Worm (Caenorhabditis elegans) whole organism, early embryonic: ENCODE results near the gene str-231.

ENCODE experiments used
- B0310.2 ChIP-seq: sonication (generic microtip); optimal IDR thresholded peaks from 2 replicates; lab custom pipeline; 2016; ENCODE audit warnings: mild to moderate bottlenecking, missing genetic modification characterization, missing compliant biosample characterization
- F13C5.2 ChIP-seq: sonication (generic microtip); optimal IDR thresholded peaks from 2 replicates; lab custom pipeline; 2017; ENCODE audit warnings: mild to moderate bottlenecking, missing genetic modification characterization, inconsistent platforms, missing compliant biosample characterization
- aly-1 ChIP-seq: sonication (generic microtip); optimal IDR thresholded peaks from 2 replicates; lab custom pipeline; 2016; ENCODE audit warnings: missing genetic modification characterization, missing compliant biosample characterization
- ama-1 ChIP-seq: fragments of 150-350 bp; optimal IDR thresholded peaks from 2 replicates; lab custom pipeline; 2014
- ceh-13 ChIP-seq: fragments of 200-800 bp; sonication (Bioruptor generic); optimal IDR thresholded peaks from 2 replicates; lab custom pipeline; 2018; ENCODE audit warnings: mild to moderate bottlenecking, missing genetic modification characterization, missing compliant biosample characterization
- ceh-36 ChIP-seq: sonication (generic microtip); optimal IDR thresholded peaks from 2 replicates; lab custom pipeline; 2016; ENCODE audit warnings: missing genetic modification characterization, inconsistent platforms, missing compliant biosample characterization
- ets-7 ChIP-seq: sonication (generic microtip); optimal IDR thresholded peaks from 2 replicates; lab custom pipeline; 2016; ENCODE audit warnings: missing genotype, missing genetic modification characterization, missing compliant biosample characterization
- flt-1 ChIP-seq: fragments of 200-800 bp; sonication (Bioruptor generic); IDR thresholded peaks from 2 replicates; pipeline ENCODE4 v1.3.6; 2022; ENCODE audit warnings: missing genetic modification characterization, missing compliant biosample characterization
- hmbx-1 ChIP-seq: sonication (generic microtip); optimal IDR thresholded peaks from 2 replicates; lab custom pipeline; 2016; ENCODE audit warnings: mild to moderate bottlenecking, missing genetic modification characterization, missing compliant biosample characterization
- hmg-4 ChIP-seq: fragments of 200-800 bp; sonication (Bioruptor generic); optimal IDR thresholded peaks from 2 replicates; lab custom pipeline; 2018; ENCODE audit warnings: mild to moderate bottlenecking, missing genetic modification characterization, missing compliant biosample characterization
- hnd-1 ChIP-seq: sonication (generic microtip); optimal IDR thresholded peaks from 2 replicates; lab custom pipeline; 2016; ENCODE audit warnings: missing genetic modification characterization, missing compliant biosample characterization
- pes-1 ChIP-seq: fragments of 200-800 bp; sonication (Bioruptor generic); IDR thresholded peaks from 2 replicates; pipeline ENCODE4 v1.3.6; 2022; ENCODE audit warnings: missing genetic modification reagents, missing genetic modification characterization, missing compliant biosample characterization
- scrt-1 ChIP-seq: fragments of 200-800 bp; sonication (Bioruptor generic); IDR thresholded peaks from 2 replicates; pipeline ENCODE4 v1.3.6; 2022; ENCODE audit warnings: missing genetic modification characterization, missing compliant biosample characterization
- sea-1 ChIP-seq: fragments of 200-800 bp; sonication (Bioruptor generic); conservative IDR thresholded peaks from 2 replicates; pipeline ENCODE4 v1.3.6; 2022; ENCODE audit warnings: missing genetic modification characterization, missing compliant biosample characterization
- tbx-11 ChIP-seq: fragments of 200-800 bp; sonication (Bioruptor generic); IDR thresholded peaks from 2 replicates; pipeline ENCODE4 v1.3.6; 2022; ENCODE audit warnings: missing genetic modification characterization, missing compliant biosample characterization
- tbx-37 ChIP-seq: fragments of 200-800 bp; sonication (Bioruptor generic); conservative IDR thresholded peaks from 2 replicates; pipeline ENCODE4 v1.3.6; 2022; ENCODE audit warnings: missing genetic modification reagents, missing genetic modification characterization, missing compliant biosample characterization
- tra-4 ChIP-seq: sonication (generic microtip); optimal IDR thresholded peaks from 2 replicates; lab custom pipeline; 2017; ENCODE audit warnings: missing genetic modification characterization, missing compliant biosample characterization

The str-231 gene

ce11 chrV:16036166-16036565 lies 28.8 kb upstream of the str-231 start, which contains the start of gene T10C6.10:
Gene T10C6.10 (plus strand): TSS chrV:16036413.
- TF ChIP-seq ets-7 (tag; lab: Kevin White, UChicago) (no peak), hmbx-1 (tag; lab: Kevin White, UChicago) (no peak), tbx-37 (GFP tag; lab: Robert Waterston, UW) (no peak), B0310.2 (tag; lab: Kevin White, UChicago) (no peak), tra-4 (tag; lab: Kevin White, UChicago) (no peak), ceh-36 (no peak), aly-1 (tag; lab: Kevin White, UChicago) (no peak), flt-1 (GFP tag; lab: Robert Waterston, UW) (no peak), F13C5.2 (tag; lab: Kevin White, UChicago) (no peak), sea-1 (GFP tag; lab: Robert Waterston, UW) (no peak), ceh-13 (GFP tag; lab: Kevin White, UChicago) (no peak)

DNA sequence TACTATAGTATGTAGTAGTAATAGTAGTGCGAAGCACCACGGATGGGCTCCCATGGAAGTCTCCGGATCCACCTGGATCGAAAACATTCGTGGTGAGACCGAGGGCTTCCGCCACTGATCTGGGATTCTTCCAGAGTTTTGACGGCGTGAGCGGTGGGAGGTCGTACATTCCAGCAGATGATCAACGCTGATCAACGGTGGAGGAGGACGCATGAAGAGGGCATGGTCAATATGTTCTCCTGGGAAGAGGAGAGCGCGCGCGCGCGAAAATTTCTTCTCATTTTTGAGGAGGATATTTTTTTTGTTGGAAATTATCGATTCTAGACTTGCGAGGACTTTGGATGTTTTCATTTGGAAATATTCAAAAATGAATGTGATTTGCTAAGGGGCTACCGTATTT lies 26.1 kb upstream of the str-231 start:
- no peak for TF ChIP-seq hnd-1 (tag; lab: Kevin White, UChicago)
- no peak for TF ChIP-seq aly-1 (tag; lab: Kevin White, UChicago)
- no peak for TF ChIP-seq ets-7 (tag; lab: Kevin White, UChicago)
- no peak for TF ChIP-seq hmg-4
- no peak for TF ChIP-seq hmbx-1 (tag; lab: Kevin White, UChicago)
- TF ChIP-seq sea-1 (GFP tag; lab: Robert Waterston, UW) = no peak
- TF ChIP-seq F13C5.2 (tag; lab: Kevin White, UChicago) = no peak
- TF ChIP-seq ceh-13 (GFP tag; lab: Kevin White, UChicago) = no peak
- no peak for TF ChIP-seq flt-1 (GFP tag; lab: Robert Waterston, UW)
- TF ChIP-seq B0310.2 (tag; lab: Kevin White, UChicago) = no peak
- no peak for TF ChIP-seq tbx-11 (GFP tag; lab: Robert Waterston, UW)
- no peak for TF ChIP-seq ceh-36
- TF ChIP-seq scrt-1 = no peak
- TF ChIP-seq pes-1 (GFP tag; lab: Robert Waterston, UW) = no peak
- no peak for TF ChIP-seq tbx-37 (GFP tag; lab: Robert Waterston, UW)

ce11 chrV:16032761-16033160 lies 25.4 kb upstream of the str-231 start, which contains the start of gene T10C6.16:
Gene T10C6.16 (minus strand): TSS chrV:16033005.
- TF ChIP-seq pes-1 (GFP tag; lab: Robert Waterston, UW) (no peak), tbx-37 (GFP tag; lab: Robert Waterston, UW) (no peak), ceh-13 (GFP tag; lab: Kevin White, UChicago) (no peak), flt-1 (GFP tag; lab: Robert Waterston, UW) (no peak), hnd-1 (tag; lab: Kevin White, UChicago) (no peak), sea-1 (GFP tag; lab: Robert Waterston, UW) (no peak), B0310.2 (tag; lab: Kevin White, UChicago) (no peak), tra-4 (tag; lab: Kevin White, UChicago) (no peak), hmg-4 (no peak), ets-7 (tag; lab: Kevin White, UChicago) (no peak), ama-1 (lab: Kevin White, UChicago) (no peak)

- TF ChIP-seq F13C5.2 (tag; lab: Kevin White, UChicago) (no peak), tra-4 (tag; lab: Kevin White, UChicago) (no peak), hmbx-1 (tag; lab: Kevin White, UChicago) (no peak), tbx-37 (GFP tag; lab: Robert Waterston, UW) (no peak), tbx-11 (GFP tag; lab: Robert Waterston, UW) (no peak), flt-1 (GFP tag; lab: Robert Waterston, UW) (no peak), ceh-13 (GFP tag; lab: Kevin White, UChicago) (no peak), B0310.2 (tag; lab: Kevin White, UChicago) (no peak), pes-1 (GFP tag; lab: Robert Waterston, UW) (no peak), scrt-1 (no peak), aly-1 (tag; lab: Kevin White, UChicago) (no peak), hnd-1 (tag; lab: Kevin White, UChicago) (no peak), hmg-4 (no peak), ama-1 (lab: Kevin White, UChicago) (no peak), ets-7 (tag; lab: Kevin White, UChicago) (no peak), sea-1 (GFP tag; lab: Robert Waterston, UW) (no peak), ceh-36 (no peak)
Observed at ce11 chrV:16031571-16031970, 24.2 kb upstream of the str-231 start, which contains the start of gene T10C6.7. Gene T10C6.7 (minus strand): TSS chrV:16031713.

- TF ChIP-seq tbx-37 (GFP tag; lab: Robert Waterston, UW) = no peak
- TF ChIP-seq tbx-11 (GFP tag; lab: Robert Waterston, UW) = no peak
- TF ChIP-seq tra-4 (tag; lab: Kevin White, UChicago) = no peak
- no peak for TF ChIP-seq ama-1 (lab: Kevin White, UChicago)
- no peak for TF ChIP-seq sea-1 (GFP tag; lab: Robert Waterston, UW)
- no peak for TF ChIP-seq scrt-1
- TF ChIP-seq flt-1 (GFP tag; lab: Robert Waterston, UW) = no peak
- no peak for TF ChIP-seq ceh-36
- TF ChIP-seq pes-1 (GFP tag; lab: Robert Waterston, UW) = no peak
- TF ChIP-seq hnd-1 (tag; lab: Kevin White, UChicago) = no peak
- TF ChIP-seq B0310.2 (tag; lab: Kevin White, UChicago) = no peak
Observed at ce11 chrV:16029237-16029636, 21.8 kb upstream of the str-231 start.

- TF ChIP-seq ets-7 (tag; lab: Kevin White, UChicago) (no peak), tra-4 (tag; lab: Kevin White, UChicago) (no peak), scrt-1 (no peak), aly-1 (tag; lab: Kevin White, UChicago) (no peak), tbx-37 (GFP tag; lab: Robert Waterston, UW) (no peak), tbx-11 (GFP tag; lab: Robert Waterston, UW) (no peak), ama-1 (lab: Kevin White, UChicago) (no peak), hmg-4 (no peak), sea-1 (GFP tag; lab: Robert Waterston, UW) (no peak), hnd-1 (tag; lab: Kevin White, UChicago) (no peak)
Observed at ce11 chrV:16024917-16025316, 17.5 kb upstream of the str-231 start.

- TF ChIP-seq scrt-1 (no peak), B0310.2 (tag; lab: Kevin White, UChicago) (no peak), aly-1 (tag; lab: Kevin White, UChicago) (no peak), tra-4 (tag; lab: Kevin White, UChicago) (no peak), sea-1 (GFP tag; lab: Robert Waterston, UW) (no peak), ets-7 (tag; lab: Kevin White, UChicago) (no peak), tbx-37 (GFP tag; lab: Robert Waterston, UW) (no peak)
Observed at ce11 chrV:16024300-16024699, 16.9 kb upstream of the str-231 start, which contains the start of gene T10C6.6. Gene T10C6.6 (plus strand): TSS chrV:16024326.
